Fruit fly (Drosophila melanogaster) whole organism, larva: ENCODE measurements around the gene nonA-l.

Source experiments
- noc ChIP-seq: fragments of 200-800 bp; sonication (Bioruptor generic); optimal IDR thresholded peaks from 3 replicates; lab custom pipeline; 2019; ENCODE audit warnings: missing biosample characterization, mild to moderate bottlenecking, missing genetic modification characterization, moderate library complexity

The nonA-l gene

dm6 chr3R:16625844-16626430 is 14.1 kb upstream of the nonA-l start:
- TF ChIP-seq noc (tag; lab: Kevin White, UChicago), result no peak

dm6 chr3R:16626899-16627432 is 13.0 kb upstream of the nonA-l start:
- no peak for TF ChIP-seq noc (tag; lab: Kevin White, UChicago)

- TF ChIP-seq noc (tag; lab: Kevin White, UChicago), result no peak
Observed at dm6 chr3R:16630564-16630963, 9.4 kb upstream of the nonA-l start.

dm6 chr3R:16632698-16633097 is 7.3 kb upstream of the nonA-l start:
- TF ChIP-seq noc (tag; lab: Kevin White, UChicago), result no peak

- no peak for TF ChIP-seq noc (tag; lab: Kevin White, UChicago)
Observed at dm6 chr3R:16643591-16643990, 3.6 kb downstream of the nonA-l start, which contains the start of gene Arl6IP1. TSS of gene Arl6IP1 (plus strand) at chr3R:16643605.

dm6 chr3R:16646952-16647715 is 7.1 kb downstream of the nonA-l start, which contains the start of the genes CG10324 and CCT3:
TSS of gene CG10324 (minus strand) at chr3R:16647004.
TSS of gene CCT3 (plus strand) at chr3R:16647605.
- TF ChIP-seq noc (tag; lab: Kevin White, UChicago), result no peak

dm6 chr3R:16647716-16648016 is 7.7 kb downstream of the nonA-l start:
- TF ChIP-seq noc (tag; lab: Kevin White, UChicago), result no peak

dm6 chr3R:16649282-16649681 is 9.3 kb downstream of the nonA-l start:
- TF ChIP-seq noc (tag; lab: Kevin White, UChicago), result no peak

- no peak for TF ChIP-seq noc (tag; lab: Kevin White, UChicago)
Observed at dm6 chr3R:16650950-16651349, 10.9 kb downstream of the nonA-l start, which contains the start of gene Mettl4. TSS of gene Mettl4 (minus strand) at chr3R:16651157.

dm6 chr3R:16652091-16652490 is 12.1 kb downstream of the nonA-l start, which contains the start of gene CG14907:
TSS of gene CG14907 (minus strand) at chr3R:16652319.
- peak; percentile 20 for TF ChIP-seq noc (tag; lab: Kevin White, UChicago)

dm6 chr3R:16655000-16655493 is 15.0 kb downstream of the nonA-l start:
- TF ChIP-seq noc (tag; lab: Kevin White, UChicago), result no peak

- no peak for TF ChIP-seq noc (tag; lab: Kevin White, UChicago)
Observed at dm6 chr3R:16655494-16656493, 15.8 kb downstream of the nonA-l start, which contains the start of gene modSP. TSS of gene modSP (minus strand) at chr3R:16655662.

- TF ChIP-seq noc (tag; lab: Kevin White, UChicago), result no peak
Observed at dm6 chr3R:16661693-16662092, 21.7 kb downstream of the nonA-l start.

- no peak for TF ChIP-seq noc (tag; lab: Kevin White, UChicago)
Observed at dm6 chr3R:16664144-16664825, 24.3 kb downstream of the nonA-l start.
